Fruit fly (Drosophila melanogaster) whole organism, prepupa: ENCODE measurements around the gene grk.

Source experiments
- Blimp-1 ChIP-seq: fragments of 200-800 bp; sonication (Bioruptor generic); optimal IDR thresholded peaks from 3 replicates; lab custom pipeline; 2017; ENCODE audit warnings: missing biosample characterization, missing genetic modification characterization, mild to moderate bottlenecking, moderate library complexity, missing genetic modification reagents
- CG10669 ChIP-seq: fragments of 200-800 bp; sonication (Bioruptor generic); optimal IDR thresholded peaks from 3 replicates; lab custom pipeline; 2018; ENCODE audit warnings: missing biosample characterization, mild to moderate bottlenecking, missing genetic modification characterization, moderate library complexity
- CG11294 ChIP-seq: fragments of 200-800 bp; sonication (Bioruptor generic); IDR thresholded peaks from 2 replicates; pipeline ENCODE4 v1.3.6; 2022; ENCODE audit warnings: missing biosample characterization, missing genetic modification characterization
- CG11762 ChIP-seq: fragments of 200-800 bp; sonication (Bioruptor generic); optimal IDR thresholded peaks from 3 replicates; lab custom pipeline; 2016; ENCODE audit warnings: missing biosample characterization, missing genetic modification characterization; ENCODE audit not compliant: insufficient read depth
- CG11902 ChIP-seq: fragments of 200-800 bp; sonication (Bioruptor generic); optimal IDR thresholded peaks from 3 replicates; lab custom pipeline; 2016; ENCODE audit warnings: missing biosample characterization, missing genetic modification characterization
- CG3032 ChIP-seq: fragments of 200-800 bp; optimal IDR thresholded peaks from 2 replicates; lab custom pipeline; 2019; ENCODE audit warnings: missing biosample characterization, mild to moderate bottlenecking, missing genetic modification characterization, moderate library complexity
- CG32006 ChIP-seq: fragments of 200-800 bp; sonication (Bioruptor generic); optimal IDR thresholded peaks from 3 replicates; lab custom pipeline; 2017; ENCODE audit warnings: missing biosample characterization, mild to moderate bottlenecking, missing genetic modification characterization
- CG3919 ChIP-seq: fragments of 200-800 bp; sonication (Bioruptor generic); optimal IDR thresholded peaks from 3 replicates; lab custom pipeline; 2016; ENCODE audit warnings: missing biosample characterization, missing genetic modification characterization
- CG4318 ChIP-seq: fragments of 200-800 bp; sonication (Bioruptor generic); optimal IDR thresholded peaks from 3 replicates; lab custom pipeline; 2017; ENCODE audit warnings: missing biosample characterization, mild to moderate bottlenecking, missing genetic modification characterization
- CG6163 ChIP-seq: fragments of 200-800 bp; sonication (Bioruptor generic); IDR thresholded peaks from 3 replicates; pipeline ENCODE4 v1.3.6; 2022; ENCODE audit warnings: missing biosample characterization, missing genetic modification characterization
- CG6276 ChIP-seq: fragments of 200-800 bp; sonication (Bioruptor generic); optimal IDR thresholded peaks from 2 replicates; lab custom pipeline; 2017; ENCODE audit warnings: missing biosample characterization, mild to moderate bottlenecking, missing genetic modification characterization
- CG6792 ChIP-seq: fragments of 200-800 bp; sonication (Bioruptor generic); optimal IDR thresholded peaks from 3 replicates; lab custom pipeline; 2016; ENCODE audit warnings: missing biosample characterization, missing genetic modification characterization
- CG6808 ChIP-seq: fragments of 200-800 bp; sonication (Bioruptor generic); optimal IDR thresholded peaks from 3 replicates; lab custom pipeline; 2017; ENCODE audit warnings: missing biosample characterization, missing genetic modification characterization, mild to moderate bottlenecking, moderate library complexity, missing genetic modification reagents
- CG6854 ChIP-seq: fragments of 200-800 bp; sonication (Bioruptor generic); optimal IDR thresholded peaks from 2 replicates; lab custom pipeline; 2017; ENCODE audit warnings: missing biosample characterization, mild to moderate bottlenecking, missing genetic modification characterization
- CG7368 ChIP-seq: fragments of 200-800 bp; sonication (Bioruptor generic); optimal IDR thresholded peaks from 3 replicates; lab custom pipeline; 2016; ENCODE audit warnings: missing biosample characterization, missing genetic modification characterization
- CG8119 ChIP-seq: fragments of 200-800 bp; sonication (Bioruptor generic); IDR thresholded peaks from 3 replicates; pipeline ENCODE4 v1.3.6; 2022; ENCODE audit warnings: missing biosample characterization, missing genetic modification characterization
- CG9139 ChIP-seq: fragments of 200-800 bp; sonication (Bioruptor generic); optimal IDR thresholded peaks from 3 replicates; lab custom pipeline; 2017; ENCODE audit warnings: missing biosample characterization, mild to moderate bottlenecking, missing genetic modification characterization
- Eip75B ChIP-seq: fragments of 200-800 bp; sonication (Bioruptor generic); optimal IDR thresholded peaks from 3 replicates; lab custom pipeline; 2016; ENCODE audit warnings: missing biosample characterization, missing genetic modification characterization
- Ets21C ChIP-seq: fragments of 200-800 bp; sonication (Bioruptor generic); optimal IDR thresholded peaks from 3 replicates; lab custom pipeline; 2016; ENCODE audit warnings: missing biosample characterization, missing genetic modification characterization
- Gug ChIP-seq: fragments of 200-800 bp; sonication (Bioruptor generic); IDR thresholded peaks from 2 replicates; pipeline ENCODE4 v1.3.6; 2022; ENCODE audit warnings: missing biosample characterization, missing genetic modification characterization
- Hr4 ChIP-seq: fragments of 200-800 bp; sonication (Bioruptor generic); optimal IDR thresholded peaks from 3 replicates; lab custom pipeline; 2016; ENCODE audit warnings: missing biosample characterization, missing genetic modification characterization
- Met ChIP-seq: fragments of 200-800 bp; sonication (Bioruptor generic); optimal IDR thresholded peaks from 3 replicates; lab custom pipeline; 2016; ENCODE audit warnings: missing biosample characterization, missing genetic modification characterization
- Smox ChIP-seq: fragments of 200-800 bp; sonication (Bioruptor generic); optimal IDR thresholded peaks from 3 replicates; lab custom pipeline; 2016; ENCODE audit warnings: missing biosample characterization, missing genetic modification characterization
- Sox102F ChIP-seq: fragments of 200-800 bp; sonication (Bioruptor generic); optimal IDR thresholded peaks from 2 replicates; lab custom pipeline; 2016; ENCODE audit warnings: missing biosample characterization, mild to moderate bottlenecking, missing genetic modification characterization
- Sox15 ChIP-seq: fragments of 200-800 bp; sonication (Bioruptor generic); optimal IDR thresholded peaks from 3 replicates; lab custom pipeline; 2016; ENCODE audit warnings: missing biosample characterization, missing genetic modification characterization
- achi ChIP-seq: fragments of 200-800 bp; sonication (Bioruptor generic); optimal IDR thresholded peaks from 3 replicates; lab custom pipeline; 2016; ENCODE audit warnings: missing biosample characterization, missing genetic modification characterization
- acj6 ChIP-seq: fragments of 200-800 bp; sonication (Bioruptor generic); optimal IDR thresholded peaks from 3 replicates; lab custom pipeline; 2016; ENCODE audit warnings: missing biosample characterization, missing genetic modification characterization
- cyc ChIP-seq: fragments of 200-800 bp; sonication (Bioruptor generic); optimal IDR thresholded peaks from 3 replicates; lab custom pipeline; 2016; ENCODE audit warnings: missing biosample characterization, missing genetic modification characterization
- dsx ChIP-seq: fragments of 200-800 bp; optimal IDR thresholded peaks from 3 replicates; lab custom pipeline; 2019; ENCODE audit warnings: missing biosample characterization, mild to moderate bottlenecking, missing genetic modification characterization, moderate library complexity; ENCODE audit not compliant: poor library complexity, severe bottlenecking
- eg ChIP-seq: fragments of 200-800 bp; sonication (Bioruptor generic); IDR thresholded peaks from 3 replicates; pipeline ENCODE4 v1.3.6; 2022; ENCODE audit warnings: missing biosample characterization, missing genetic modification characterization
- esn ChIP-seq: fragments of 200-800 bp; sonication (Bioruptor generic); optimal IDR thresholded peaks from 2 replicates; lab custom pipeline; 2016; ENCODE audit warnings: missing biosample characterization, mild to moderate bottlenecking, missing genetic modification characterization, moderate library complexity
- fd59A ChIP-seq: fragments of 200-800 bp; sonication (Bioruptor generic); optimal IDR thresholded peaks from 2 replicates; lab custom pipeline; 2017; ENCODE audit warnings: missing biosample characterization, mild to moderate bottlenecking, missing genetic modification characterization, missing genetic modification reagents
- fkh ChIP-seq: fragments of 200-800 bp; sonication (Bioruptor generic); optimal IDR thresholded peaks from 3 replicates; lab custom pipeline; 2017; ENCODE audit warnings: missing biosample characterization, mild to moderate bottlenecking, missing genetic modification characterization, moderate library complexity
- pdm3 ChIP-seq: fragments of 200-800 bp; sonication (Bioruptor generic); optimal IDR thresholded peaks from 3 replicates; lab custom pipeline; 2016; ENCODE audit warnings: missing biosample characterization, missing genetic modification characterization
- svp ChIP-seq: fragments of 200-800 bp; sonication (Bioruptor generic); peaks from one replicate; lab custom pipeline; 2016; ENCODE audit warnings: missing biosample characterization, missing genetic modification characterization
- topi ChIP-seq: fragments of 200-800 bp; sonication (Bioruptor generic); optimal IDR thresholded peaks from 3 replicates; lab custom pipeline; 2016; ENCODE audit warnings: missing biosample characterization, missing genetic modification characterization
- vri ChIP-seq: fragments of 200-800 bp; sonication (Bioruptor generic); optimal IDR thresholded peaks from 3 replicates; lab custom pipeline; 2016; ENCODE audit warnings: missing biosample characterization, mild to moderate bottlenecking, missing genetic modification characterization

Gene grk

DNA sequence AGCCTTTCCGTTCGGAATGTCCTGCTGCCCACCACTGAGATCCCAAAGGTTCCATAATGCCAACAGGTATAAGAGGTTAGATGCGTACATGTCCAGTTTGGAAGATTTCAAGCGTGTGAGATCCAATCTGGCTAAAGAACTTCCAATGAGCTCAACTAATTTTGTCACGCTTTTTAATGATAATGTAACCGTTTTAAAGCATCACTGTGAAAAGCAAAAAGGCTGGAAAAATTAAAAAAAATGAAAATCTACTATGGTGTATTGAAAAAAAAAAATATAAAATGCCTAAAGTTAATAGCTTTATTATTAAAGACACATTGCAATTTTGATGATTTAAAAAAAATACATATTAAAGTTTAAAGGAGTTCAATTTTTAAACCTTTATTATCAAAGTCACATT lies 40.3 kb downstream of the grk start, which contains the start of gene Acp29AB:
Gene Acp29AB (minus strand): TSS at position 101 of the 400 bp plus-strand sequence.
- TF ChIP-seq CG11294 (GFP tag; lab: Robert Waterston, UW) (no peak), esn (GFP tag; lab: Kevin White, UChicago) (no peak), CG11762 (GFP tag; lab: Kevin White, UChicago) (no peak), eg (GFP tag; lab: Robert Waterston, UW) (no peak), Eip75B (GFP tag; lab: Kevin White, UChicago) (no peak), CG3919 (GFP tag; lab: Kevin White, UChicago) (no peak)
- TF ChIP-seq, all 60 proteins: peak for 0

- TF ChIP-seq CG9139 (GFP tag; lab: Kevin White, UChicago) (no peak), achi (GFP tag; lab: Kevin White, UChicago) (no peak), Sox15 (GFP tag; lab: Kevin White, UChicago) (no peak), Hr4 (GFP tag; lab: Kevin White, UChicago) (no peak), CG32006 (no peak), pdm3 (no peak), Sox102F (GFP tag; lab: Kevin White, UChicago) (no peak)
Measured at dm6 chr2L:8392298-8392697, 41.1 kb downstream of the grk start, which contains the start of gene CG42820. CG42820 (minus strand) TSS chr2L:8392398.

DNA sequence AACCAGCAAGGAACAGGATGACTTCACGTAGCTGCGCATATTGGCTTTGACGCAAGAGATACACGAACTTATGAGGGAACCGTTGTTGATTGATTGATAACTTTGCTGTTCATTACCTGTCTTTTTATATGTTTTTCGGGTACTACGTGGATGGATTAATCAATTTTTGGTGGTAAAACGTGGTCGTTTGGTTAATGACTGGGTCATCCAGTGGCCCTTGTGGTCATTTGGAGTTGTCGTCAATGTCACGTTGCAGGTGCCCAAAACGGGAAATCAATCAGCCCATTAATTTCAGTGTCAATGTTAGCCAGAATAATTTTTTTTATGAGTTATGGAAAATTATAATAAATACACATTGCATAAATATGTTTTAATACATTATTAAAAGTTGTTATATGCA lies 44.2 kb downstream of the grk start, which contains the start of gene CG42819:
Gene CG42819 (minus strand): TSS at position 101 of the 400 bp plus-strand sequence.
- no peak for TF ChIP-seq CG6792
- no peak for TF ChIP-seq fkh
- no peak for TF ChIP-seq CG10669 (GFP tag; lab: Kevin White, UChicago)
- TF ChIP-seq cyc = no peak
- TF ChIP-seq CG3032 = no peak
- no peak for TF ChIP-seq Blimp-1 (GFP tag; lab: Kevin White, UChicago)
- TF ChIP-seq Smox = no peak
- TF ChIP-seq CG32006 = no peak
- no peak for TF ChIP-seq svp (GFP tag; lab: Kevin White, UChicago)
- no peak for TF ChIP-seq dsx
- no peak for TF ChIP-seq topi
- no peak for TF ChIP-seq esn (GFP tag; lab: Kevin White, UChicago)
- no peak for TF ChIP-seq CG11902 (GFP tag; lab: Kevin White, UChicago)
- no peak for TF ChIP-seq vri (GFP tag; lab: Kevin White, UChicago)
- TF ChIP-seq Gug (GFP tag; lab: Robert Waterston, UW) = no peak
- no peak for TF ChIP-seq CG6276 (GFP tag; lab: Kevin White, UChicago)
- no peak for TF ChIP-seq CG6808
- no peak for TF ChIP-seq Met (GFP tag; lab: Kevin White, UChicago)

DNA sequence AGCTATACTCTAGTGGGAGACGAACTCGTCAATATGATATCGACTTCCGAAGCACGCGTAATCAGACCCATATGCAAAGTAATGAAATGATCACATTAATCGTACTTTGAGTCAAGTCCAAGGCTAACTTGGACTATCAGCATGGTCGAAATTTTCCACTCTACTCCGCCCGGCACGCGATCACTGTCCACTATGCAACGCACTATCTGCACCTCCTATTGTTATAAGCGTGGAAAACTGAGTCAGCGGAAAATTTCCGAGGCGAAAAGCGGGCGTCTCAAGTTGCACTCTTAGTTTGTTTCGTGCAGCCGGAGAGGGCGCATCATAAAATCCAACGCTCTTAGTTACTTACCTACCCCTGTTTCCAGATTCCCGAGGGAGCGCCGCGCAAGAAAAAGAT lies 47.5 kb downstream of the grk start:
- TF ChIP-seq fd59A (no peak), Ets21C (GFP tag; lab: Kevin White, UChicago) (no peak), CG6163 (GFP tag; lab: Robert Waterston, UW) (no peak), esn (GFP tag; lab: Kevin White, UChicago) (no peak)

DNA sequence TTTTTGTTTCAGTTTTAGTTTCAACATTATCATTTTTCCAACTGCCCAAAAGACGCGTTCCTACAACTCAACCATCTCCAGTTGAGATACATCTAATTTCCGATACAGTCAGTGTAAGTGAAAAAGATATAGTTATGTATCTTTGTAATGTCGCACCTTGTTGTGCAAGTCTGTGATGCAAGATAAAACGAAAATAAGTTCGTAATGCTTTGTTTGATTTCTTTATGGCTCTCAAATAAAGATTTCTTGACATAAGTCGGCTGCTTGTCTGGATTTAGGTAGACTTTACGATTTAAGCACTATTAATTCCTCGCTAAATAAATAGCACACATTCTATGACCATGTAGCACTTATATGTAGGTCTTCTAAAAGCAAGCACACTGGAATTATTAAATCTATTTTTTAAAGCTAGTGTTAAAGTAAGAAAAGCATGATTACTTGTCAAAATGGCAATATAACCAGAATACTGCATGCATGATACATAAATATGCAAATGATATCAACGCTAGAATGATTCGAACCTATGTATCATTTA lies 48.3 kb downstream of the grk start:
- TF ChIP-seq Hr4 (GFP tag; lab: Kevin White, UChicago) (no peak), CG9139 (GFP tag; lab: Kevin White, UChicago) (no peak), CG6854 (GFP tag; lab: Kevin White, UChicago) (no peak), CG11294 (GFP tag; lab: Robert Waterston, UW) (no peak), vri (GFP tag; lab: Kevin White, UChicago) (no peak), CG11762 (GFP tag; lab: Kevin White, UChicago) (no peak), CG4318 (GFP tag; lab: Kevin White, UChicago) (no peak), acj6 (GFP tag; lab: Kevin White, UChicago) (no peak), CG8119 (GFP tag; lab: Robert Waterston, UW) (no peak), CG7368 (GFP tag; lab: Kevin White, UChicago) (no peak), Smox (no peak), CG11902 (GFP tag; lab: Kevin White, UChicago) (no peak), CG6276 (GFP tag; lab: Kevin White, UChicago) (no peak)
